Worm (Caenorhabditis elegans) whole organism, midembryonic: ENCODE measurements around the gene srab-25.

Source experiments
- ztf-23 ChIP-seq: fragments of 200-800 bp; sonication (Bioruptor generic); IDR thresholded peaks from 2 replicates; pipeline ENCODE4 v1.3.6; 2022; ENCODE audit warnings: missing genetic modification reagents, missing genetic modification characterization, missing compliant biosample characterization
- ztf-29 ChIP-seq: fragments of 200-800 bp; sonication (Bioruptor generic); IDR thresholded peaks from 2 replicates; pipeline ENCODE4 v1.3.6; 2022; ENCODE audit warnings: missing genetic modification reagents, missing genetic modification characterization, missing compliant biosample characterization

DNA sequence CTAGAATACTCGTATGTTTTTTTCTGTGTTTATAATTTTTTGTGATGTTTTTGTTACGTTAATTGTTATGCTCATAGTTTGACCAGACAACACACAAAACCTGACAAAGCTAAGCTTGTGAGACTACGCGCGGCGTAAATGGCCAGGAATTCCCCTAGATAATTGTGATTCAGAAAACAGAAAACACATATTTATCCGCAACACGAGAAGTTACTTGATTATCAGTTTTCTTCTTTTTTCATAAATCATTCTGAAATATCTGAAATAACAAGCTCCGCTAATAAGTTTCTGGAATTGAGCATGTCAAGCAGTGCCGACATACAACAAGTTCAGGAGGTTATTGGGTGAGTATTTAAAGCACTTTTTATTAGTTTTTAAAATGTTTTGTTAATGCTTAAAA is 30.1 kb downstream of the srab-25 start, which contains the start of gene srw-100:
- TF ChIP-seq ztf-29 (GFP tag; lab: Robert Waterston, UW) (no peak), ztf-23 (GFP tag; lab: Robert Waterston, UW) (no peak)
